Fruit fly (Drosophila melanogaster) Kc167 (cell line): ENCODE results near the gene Sse.

Experiments used
- Sin3A ChIP-seq: fragments of >200 bp; optimal IDR thresholded peaks from 2 replicates; lab custom pipeline; 2018; ENCODE audit warnings: missing external identifiers
- h ChIP-seq: fragments of >200 bp; optimal IDR thresholded peaks from 3 replicates; lab custom pipeline; 2018; ENCODE audit warnings: missing external identifiers
- insv ChIP-seq: fragments of >200 bp; optimal IDR thresholded peaks from 3 replicates; lab custom pipeline; 2018; ENCODE audit warnings: missing external identifiers
- psq ChIP-seq: fragments of >200 bp; optimal IDR thresholded peaks from 2 replicates; lab custom pipeline; 2017; ENCODE audit warnings: missing external identifiers

DNA sequence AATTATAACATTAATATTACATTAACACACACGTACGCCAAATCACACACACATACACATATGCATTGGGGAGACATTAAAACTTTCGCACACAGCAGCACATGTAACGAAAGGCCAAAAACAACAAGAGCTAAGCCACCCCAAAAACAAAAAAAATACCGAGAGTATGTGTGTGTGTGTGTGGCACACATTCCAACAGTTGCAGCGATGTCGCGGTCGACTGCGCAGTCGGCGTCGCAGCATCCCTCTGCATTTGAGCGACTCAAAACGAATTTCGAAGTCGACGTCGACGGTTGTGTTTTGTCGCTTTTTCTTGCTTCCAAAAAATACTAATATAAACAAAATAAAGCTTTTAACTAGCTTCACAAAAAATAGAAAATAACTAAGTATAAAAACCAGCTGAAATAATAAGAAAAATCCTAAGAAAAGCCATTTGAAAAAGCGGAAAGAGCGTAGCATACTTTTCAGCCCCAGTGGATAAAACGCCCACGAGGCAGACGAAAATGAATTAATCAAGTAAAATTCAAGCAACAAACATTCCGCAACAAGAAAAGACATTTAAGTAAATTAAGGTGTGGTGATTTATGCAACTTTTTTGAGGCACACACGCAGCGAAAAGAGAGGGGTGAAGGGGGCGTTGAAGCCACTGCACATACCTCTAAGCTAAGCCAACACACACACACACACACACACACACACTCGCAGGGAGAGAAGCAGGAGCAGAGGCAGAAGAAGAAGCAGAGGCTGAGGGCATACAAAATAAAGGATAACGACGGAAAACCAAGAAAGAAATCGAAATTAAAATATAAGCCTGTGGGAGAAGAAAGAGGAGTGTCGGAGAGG is 2.0 kb upstream of the Sse start, which contains the start of gene CG46320:
- TF ChIP-seq psq (no peak), insv (lab: Kevin White, UChicago) (no peak), h (lab: Kevin White, UChicago) (no peak), Sin3A (lab: Kevin White, UChicago) (no peak)
